Worm (Caenorhabditis elegans) whole organism, midembryonic: ENCODE measurements around the gene trpp-4.

ENCODE experiments used
- T22C8.4 ChIP-seq: fragments of 200-800 bp; sonication (Bioruptor generic); IDR thresholded peaks from 2 replicates; pipeline ENCODE4 v1.3.6; 2022; ENCODE audit warnings: missing genetic modification characterization, missing compliant biosample characterization
- cog-1 ChIP-seq: sonication (generic microtip); optimal IDR thresholded peaks from 2 replicates; lab custom pipeline; 2016; ENCODE audit warnings: missing genetic modification characterization, missing compliant biosample characterization
- flt-1 ChIP-seq: fragments of 200-800 bp; sonication (Bioruptor generic); IDR thresholded peaks from 2 replicates; pipeline ENCODE4 v1.3.6; 2022; ENCODE audit warnings: missing genetic modification characterization, missing compliant biosample characterization
- klf-2 ChIP-seq: fragments of 200-800 bp; sonication (Bioruptor generic); conservative IDR thresholded peaks from 2 replicates; pipeline ENCODE4 v1.3.6; 2022; ENCODE audit warnings: missing genetic modification reagents, missing genetic modification characterization, missing compliant biosample characterization
- med-1 ChIP-seq: sonication (generic microtip); optimal IDR thresholded peaks from 2 replicates; lab custom pipeline; 2017; ENCODE audit warnings: missing genetic modification characterization, mild to moderate bottlenecking, missing compliant biosample characterization, antibody characterized with exemption, missing genetic modification reagents; ENCODE audit not compliant: insufficient read depth
- ref-1 ChIP-seq: fragments of 200-800 bp; sonication (Bioruptor generic); conservative IDR thresholded peaks from 2 replicates; pipeline ENCODE4 v1.3.6; 2022; ENCODE audit warnings: missing genetic modification reagents, missing genetic modification characterization, missing compliant biosample characterization
- tab-1 ChIP-seq: fragments of 200-800 bp; sonication (Bioruptor generic); IDR thresholded peaks from 2 replicates; pipeline ENCODE4 v1.3.6; 2022; ENCODE audit warnings: missing genetic modification characterization, missing compliant biosample characterization
- ztf-23 ChIP-seq: fragments of 200-800 bp; sonication (Bioruptor generic); IDR thresholded peaks from 2 replicates; pipeline ENCODE4 v1.3.6; 2022; ENCODE audit warnings: missing genetic modification reagents, missing genetic modification characterization, missing compliant biosample characterization
- ztf-29 ChIP-seq: fragments of 200-800 bp; sonication (Bioruptor generic); IDR thresholded peaks from 2 replicates; pipeline ENCODE4 v1.3.6; 2022; ENCODE audit warnings: missing genetic modification reagents, missing genetic modification characterization, missing compliant biosample characterization

trpp-4 gene

DNA sequence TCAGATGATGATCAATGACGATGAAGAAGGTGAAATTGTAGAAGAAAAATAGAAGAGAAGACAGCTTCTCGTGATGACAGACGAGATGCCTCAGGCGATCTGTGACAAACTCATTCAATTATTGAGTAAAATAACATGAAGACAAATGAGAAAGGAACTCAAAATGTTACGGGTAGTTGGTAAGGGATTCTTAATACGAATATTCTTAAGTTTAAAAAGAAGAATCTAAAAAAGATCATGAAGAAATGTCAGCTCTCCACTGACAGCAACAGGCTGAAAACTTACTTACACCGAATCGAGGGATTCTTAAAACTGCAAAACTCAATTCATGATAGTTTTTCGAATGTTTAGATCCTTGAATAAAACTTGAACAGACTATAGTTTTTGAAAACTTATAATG is 14.4 kb downstream of the trpp-4 start, which contains the start of gene F36D4.4:
Gene F36D4.4, minus strand, starts transcription at position 101 of the 400 bp plus-strand sequence.
- TF ChIP-seq tab-1 (GFP tag; lab: Robert Waterston, UW) (no peak), ref-1 (GFP tag; lab: Robert Waterston, UW) (no peak), cog-1 (tag; lab: Kevin White, UChicago) (no peak), flt-1 (GFP tag; lab: Robert Waterston, UW) (no peak), ztf-23 (GFP tag; lab: Robert Waterston, UW) (no peak), T22C8.4 (GFP tag; lab: Robert Waterston, UW) (no peak)

DNA sequence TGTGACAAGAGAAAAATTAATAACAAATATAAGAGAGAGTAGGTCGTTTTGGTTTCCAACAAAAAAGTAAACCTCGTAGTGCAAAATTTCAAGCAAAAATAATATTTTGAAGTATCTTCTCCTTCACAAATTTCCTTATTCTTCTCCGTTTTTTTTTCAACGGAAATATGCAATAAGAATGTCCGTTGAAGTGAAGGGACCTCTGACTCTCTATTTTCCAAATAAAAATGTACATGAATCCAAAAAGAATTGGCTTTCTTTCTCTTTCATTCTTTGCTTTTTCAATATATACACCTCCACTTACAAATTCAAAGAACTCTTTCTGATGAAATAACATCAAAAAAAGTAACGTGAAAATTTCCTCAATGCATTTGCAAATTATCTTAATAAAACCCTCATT is 16.5 kb downstream of the trpp-4 start, which contains the start of gene F36D4.1:
Gene F36D4.1, plus strand, starts transcription at position 301 of the 400 bp plus-strand sequence.
- TF ChIP-seq T22C8.4 (GFP tag; lab: Robert Waterston, UW) (no peak), ztf-23 (GFP tag; lab: Robert Waterston, UW) (no peak), ref-1 (GFP tag; lab: Robert Waterston, UW) (no peak), med-1 (GFP tag; lab: Kevin White, UChicago) (no peak), ztf-29 (no peak), flt-1 (GFP tag; lab: Robert Waterston, UW) (no peak), cog-1 (tag; lab: Kevin White, UChicago) (no peak), klf-2 (GFP tag; lab: Robert Waterston, UW) (no peak), tab-1 (GFP tag; lab: Robert Waterston, UW) (no peak)

DNA sequence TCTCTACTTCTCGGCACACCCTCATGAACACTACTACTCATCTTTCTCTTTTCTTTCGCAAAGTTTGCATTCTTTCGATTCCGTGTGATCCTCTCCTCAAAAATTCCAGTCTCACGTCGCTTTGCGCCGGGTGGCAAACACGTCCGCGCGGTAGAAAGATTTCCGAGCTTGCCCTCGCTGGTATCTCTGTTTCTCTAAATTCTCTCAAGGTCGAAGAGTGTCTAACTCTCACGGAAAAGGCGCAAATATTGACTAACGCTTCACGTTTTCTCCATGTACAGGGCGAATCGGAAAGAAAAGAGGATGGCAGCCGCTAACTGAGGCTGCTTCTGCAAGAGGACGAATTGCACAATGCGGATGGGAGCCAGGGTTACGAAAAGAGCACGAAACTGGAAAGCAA is 22.6 kb downstream of the trpp-4 start:
- TF ChIP-seq T22C8.4 (GFP tag; lab: Robert Waterston, UW) (no peak), klf-2 (GFP tag; lab: Robert Waterston, UW) (0 out of 2 replicates have a peak, but pooled peaks have one; percentile 41), med-1 (GFP tag; lab: Kevin White, UChicago) (no peak), ref-1 (GFP tag; lab: Robert Waterston, UW) (no peak), ztf-29 (0 out of 2 replicates have a peak, but pooled peaks have one; percentile 51), flt-1 (GFP tag; lab: Robert Waterston, UW) (no peak), cog-1 (tag; lab: Kevin White, UChicago) (no peak), ztf-23 (GFP tag; lab: Robert Waterston, UW) (no peak)

DNA sequence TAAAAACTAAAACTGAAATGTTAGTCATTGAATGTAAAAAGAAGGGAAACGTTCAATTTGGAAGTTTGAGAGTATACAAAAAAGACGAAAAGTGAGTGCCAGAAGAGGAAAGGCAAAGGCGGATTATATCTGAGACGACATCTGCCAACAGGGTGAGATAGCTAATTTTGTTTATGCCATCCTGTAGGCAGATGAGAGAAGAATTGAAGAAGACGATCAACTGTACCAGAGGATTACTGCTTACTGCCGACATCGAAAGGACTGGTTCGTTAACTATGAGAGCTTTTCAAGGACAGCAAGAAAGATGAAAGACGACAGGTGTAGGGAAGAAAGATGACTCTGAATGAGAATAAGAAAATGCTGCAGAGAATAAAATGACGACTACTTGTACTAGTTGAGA is 23.4 kb downstream of the trpp-4 start:
- no peak for TF ChIP-seq T22C8.4 (GFP tag; lab: Robert Waterston, UW)
- no peak for TF ChIP-seq flt-1 (GFP tag; lab: Robert Waterston, UW)
- TF ChIP-seq ref-1 (GFP tag; lab: Robert Waterston, UW): no peak
- no peak for TF ChIP-seq cog-1 (tag; lab: Kevin White, UChicago)
- no peak for TF ChIP-seq tab-1 (GFP tag; lab: Robert Waterston, UW)
- TF ChIP-seq klf-2 (GFP tag; lab: Robert Waterston, UW): no peak
- TF ChIP-seq med-1 (GFP tag; lab: Kevin White, UChicago): no peak
- no peak for TF ChIP-seq ztf-29
- no peak for TF ChIP-seq ztf-23 (GFP tag; lab: Robert Waterston, UW)

DNA sequence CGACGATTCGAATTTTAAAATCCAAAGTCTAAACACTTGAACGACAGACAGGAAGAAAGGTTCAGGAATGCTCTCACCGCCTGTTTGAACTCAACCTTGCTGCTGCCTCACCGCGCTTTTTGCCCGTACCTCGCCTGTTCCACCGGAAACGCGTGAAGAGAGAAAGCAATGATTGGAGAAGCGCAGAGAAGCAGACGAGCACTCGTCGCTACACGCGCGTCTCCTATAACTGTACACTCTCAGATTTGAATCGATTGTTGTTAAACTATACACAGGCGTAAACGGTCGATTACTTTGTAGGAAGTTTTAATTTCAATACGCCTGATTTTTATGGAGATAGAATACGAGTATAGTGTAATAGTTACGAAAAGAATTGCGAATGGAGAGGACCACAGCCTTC is 24.4 kb downstream of the trpp-4 start:
- TF ChIP-seq ztf-23 (GFP tag; lab: Robert Waterston, UW) (no peak), cog-1 (tag; lab: Kevin White, UChicago) (peak; percentile 42)

DNA sequence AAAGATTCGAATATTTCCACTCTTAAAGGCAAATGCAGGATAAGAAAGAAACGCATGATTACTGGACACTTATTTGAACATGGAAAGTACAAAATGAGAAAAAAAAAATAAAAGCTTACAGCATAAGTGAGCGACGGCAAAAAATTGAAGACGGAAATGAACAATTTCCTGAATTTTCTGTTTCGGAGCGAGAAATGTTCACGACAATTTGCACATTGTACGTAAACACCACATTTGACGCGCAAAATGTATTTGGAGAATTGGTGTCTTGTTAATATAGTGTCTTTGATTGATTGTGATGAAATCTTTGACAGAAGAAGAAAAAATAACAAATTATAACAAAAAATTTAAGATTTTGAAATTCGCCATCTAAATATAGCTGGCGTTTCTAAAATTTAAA is 25.5 kb downstream of the trpp-4 start, which contains the start of gene F36D4.5:
Gene F36D4.5, minus strand, starts transcription at position 225 of the 400 bp plus-strand sequence.
- no peak for TF ChIP-seq med-1 (GFP tag; lab: Kevin White, UChicago)
- no peak for TF ChIP-seq flt-1 (GFP tag; lab: Robert Waterston, UW)
- TF ChIP-seq ztf-29: no peak
- TF ChIP-seq cog-1 (tag; lab: Kevin White, UChicago): no peak
- TF ChIP-seq ztf-23 (GFP tag; lab: Robert Waterston, UW): no peak
- TF ChIP-seq ref-1 (GFP tag; lab: Robert Waterston, UW): no peak
- no peak for TF ChIP-seq T22C8.4 (GFP tag; lab: Robert Waterston, UW)
- no peak for TF ChIP-seq klf-2 (GFP tag; lab: Robert Waterston, UW)
- no peak for TF ChIP-seq tab-1 (GFP tag; lab: Robert Waterston, UW)

DNA sequence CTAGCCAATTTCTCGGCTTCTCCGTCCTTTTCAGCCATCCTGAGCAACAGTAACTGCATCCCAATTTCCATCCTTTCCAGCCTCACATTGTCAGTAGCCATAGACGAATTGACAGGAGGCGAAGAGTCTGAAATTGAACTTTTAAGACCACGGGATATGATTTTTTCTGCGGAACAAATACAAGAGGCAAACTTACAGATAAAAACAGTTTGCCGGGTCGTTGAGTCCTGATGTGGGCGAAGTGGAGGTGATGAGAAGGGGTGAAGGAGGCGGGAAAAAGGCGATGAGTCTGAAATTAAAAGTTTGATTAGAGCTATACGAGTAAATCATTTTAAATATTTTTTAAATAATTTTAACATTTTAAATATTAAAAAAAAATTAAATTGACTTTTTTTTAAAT is 26.9 kb downstream of the trpp-4 start, which contains the start of gene F36D4.6:
Gene F36D4.6, minus strand, starts transcription at position 101 of the 400 bp plus-strand sequence.
- no peak for TF ChIP-seq ztf-29
- TF ChIP-seq ref-1 (GFP tag; lab: Robert Waterston, UW): no peak
- no peak for TF ChIP-seq T22C8.4 (GFP tag; lab: Robert Waterston, UW)
- TF ChIP-seq cog-1 (tag; lab: Kevin White, UChicago): no peak
- TF ChIP-seq ztf-23 (GFP tag; lab: Robert Waterston, UW): no peak
- no peak for TF ChIP-seq klf-2 (GFP tag; lab: Robert Waterston, UW)
- no peak for TF ChIP-seq tab-1 (GFP tag; lab: Robert Waterston, UW)
- TF ChIP-seq med-1 (GFP tag; lab: Kevin White, UChicago): no peak

DNA sequence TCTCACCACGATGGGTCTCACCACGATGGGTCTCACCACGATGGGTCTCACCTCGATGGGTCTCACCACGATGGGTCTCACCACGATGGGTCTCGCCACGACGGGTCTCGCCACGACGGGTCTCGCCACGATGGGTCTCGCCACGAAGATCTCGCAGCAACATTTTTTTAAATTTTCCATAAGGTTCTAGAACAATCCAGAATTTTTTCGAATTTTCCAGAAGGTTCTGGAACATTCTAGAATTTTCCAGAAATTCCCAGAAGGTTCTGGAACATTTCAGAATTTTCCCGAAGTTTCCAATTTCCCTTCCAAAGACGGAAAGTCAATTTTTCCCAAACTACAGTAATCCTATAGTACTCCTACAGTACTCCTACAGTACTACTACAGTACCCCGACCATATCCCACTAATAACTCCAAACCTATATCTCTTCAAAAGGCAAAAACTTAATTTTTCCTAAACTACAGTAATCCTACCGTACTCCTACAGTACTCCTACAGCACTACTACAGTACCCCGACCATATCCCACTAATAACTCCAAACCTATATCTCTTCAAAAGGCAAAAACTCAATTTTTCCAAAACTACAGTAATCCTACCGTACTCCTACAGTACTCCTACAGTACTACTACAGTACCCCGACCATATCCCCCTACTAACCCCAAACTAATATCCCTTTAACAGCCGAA is 39.3 kb downstream of the trpp-4 start, which contains the start of gene Y54B9A.1:
Gene Y54B9A.1, minus strand, starts transcription at position 235 of the 688 bp plus-strand sequence.
- peak; percentile 52; the same call in 1 of the 2 replicates for TF ChIP-seq ztf-23 (GFP tag; lab: Robert Waterston, UW)
- TF ChIP-seq flt-1 (GFP tag; lab: Robert Waterston, UW): peak; percentile 55; the same call in 1 of the 2 replicates

DNA sequence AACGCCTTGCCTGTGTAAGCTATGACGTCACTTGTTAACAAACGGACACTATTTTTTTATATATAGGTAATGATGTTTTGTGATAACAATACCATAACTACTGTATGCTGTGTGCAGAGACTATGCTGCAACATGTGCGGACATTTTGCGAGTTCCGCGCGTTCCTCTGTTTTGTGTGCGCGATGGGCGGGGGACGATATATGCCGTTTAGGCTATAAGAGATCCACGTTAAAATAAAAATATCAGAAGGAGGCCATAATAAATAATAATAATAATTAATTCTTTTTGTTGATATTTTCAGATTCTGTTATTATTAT is 39.8 kb downstream of the trpp-4 start:
- TF ChIP-seq flt-1 (GFP tag; lab: Robert Waterston, UW): no peak
- TF ChIP-seq med-1 (GFP tag; lab: Kevin White, UChicago): no peak
- no peak for TF ChIP-seq klf-2 (GFP tag; lab: Robert Waterston, UW)
- TF ChIP-seq T22C8.4 (GFP tag; lab: Robert Waterston, UW): no peak
- no peak for TF ChIP-seq ztf-29
- no peak for TF ChIP-seq cog-1 (tag; lab: Kevin White, UChicago)
- no peak for TF ChIP-seq ztf-23 (GFP tag; lab: Robert Waterston, UW)
- TF ChIP-seq tab-1 (GFP tag; lab: Robert Waterston, UW): no peak
- no peak for TF ChIP-seq ref-1 (GFP tag; lab: Robert Waterston, UW)
